Worm (Caenorhabditis elegans): ENCODE results near the gene F48F5.8.
A peak's percentile ranks its signal among the peaks of the same experiment; 100 is the strongest.

Gene F48F5.8

DNA sequence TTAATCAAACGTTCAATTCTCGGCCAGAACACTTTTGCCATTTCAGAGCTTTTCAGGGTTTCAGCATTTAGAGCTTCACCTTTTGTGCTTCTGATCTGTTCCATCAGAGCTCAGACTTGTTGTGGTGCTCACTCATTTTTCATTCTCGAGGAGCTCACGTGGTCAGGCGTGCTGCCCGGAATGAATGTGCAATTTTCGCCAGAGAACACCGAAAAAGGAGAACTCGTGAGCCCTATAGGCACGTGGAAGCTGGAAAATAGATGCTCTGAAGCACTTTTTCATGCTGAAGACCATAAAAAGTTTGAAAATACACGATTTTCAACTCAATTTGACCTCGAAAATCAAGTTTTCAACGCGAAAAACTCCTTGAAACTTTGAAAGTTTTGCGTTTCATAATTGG lies 5.5 kb upstream of the F48F5.8 start:
- TF ChIP-seq klf-2 (GFP tag; conservative IDR thresholded peaks at IDR 0.05) (no peak), med-1 (GFP tag; optimal IDR thresholded peaks at IDR 0.05; ENCODE audit: insufficient read depth) (no peak), ztf-29 (GFP tag; IDR thresholded peaks at IDR 0.05) (no peak), cog-1 (tag; optimal IDR thresholded peaks at IDR 0.05) (no peak), ref-1 (GFP tag; conservative IDR thresholded peaks at IDR 0.05) (no peak), flt-1 (GFP tag; IDR thresholded peaks at IDR 0.05) (no peak), T22C8.4 (GFP tag; IDR thresholded peaks at IDR 0.05) (no peak), tab-1 (GFP tag; IDR thresholded peaks at IDR 0.05) (no peak), ztf-23 (GFP tag; IDR thresholded peaks at IDR 0.05) (no peak)

DNA sequence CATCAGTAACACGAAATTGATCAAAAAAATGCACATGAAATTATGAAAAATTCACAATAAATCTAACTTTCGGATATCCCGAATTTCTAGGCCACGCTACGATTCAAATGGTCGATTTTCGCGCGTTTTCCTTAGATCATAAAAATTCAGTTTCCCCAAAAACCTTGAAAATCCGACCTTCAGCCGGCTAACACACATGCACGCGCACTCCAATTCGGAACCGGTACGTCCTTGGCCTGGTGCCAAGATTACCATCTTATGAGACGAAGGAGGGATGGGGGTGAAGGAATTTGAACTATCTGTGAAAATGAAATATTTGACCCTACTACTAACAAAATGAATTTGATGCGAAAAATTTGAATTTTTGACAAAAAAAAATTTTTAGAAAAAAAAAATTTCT lies 2.4 kb upstream of the F48F5.8 start:
- TF ChIP-seq med-1 (GFP tag; optimal IDR thresholded peaks at IDR 0.05; ENCODE audit: insufficient read depth) (no peak), ztf-29 (GFP tag; IDR thresholded peaks at IDR 0.05) (no peak), ztf-23 (GFP tag; IDR thresholded peaks at IDR 0.05) (no peak), tab-1 (GFP tag; IDR thresholded peaks at IDR 0.05) (no peak), klf-2 (GFP tag; conservative IDR thresholded peaks at IDR 0.05) (no peak), ref-1 (GFP tag; conservative IDR thresholded peaks at IDR 0.05) (no peak), cog-1 (tag; optimal IDR thresholded peaks at IDR 0.05) (no peak), T22C8.4 (GFP tag; IDR thresholded peaks at IDR 0.05) (no peak), flt-1 (GFP tag; IDR thresholded peaks at IDR 0.05) (no peak)

ce11 chrV:20423428-20423827 lies 1.7 kb upstream of the F48F5.8 start:
- no peak for TF ChIP-seq klf-2 (GFP tag; conservative IDR thresholded peaks at IDR 0.05)
- TF ChIP-seq T22C8.4 (GFP tag; IDR thresholded peaks at IDR 0.05): no peak
- no peak for TF ChIP-seq ztf-23 (GFP tag; IDR thresholded peaks at IDR 0.05)
- no peak for TF ChIP-seq med-1 (GFP tag; optimal IDR thresholded peaks at IDR 0.05; ENCODE audit: insufficient read depth)
- no peak for TF ChIP-seq ztf-29 (GFP tag; IDR thresholded peaks at IDR 0.05)
- TF ChIP-seq flt-1 (GFP tag; IDR thresholded peaks at IDR 0.05): no peak
- no peak for TF ChIP-seq tab-1 (GFP tag; IDR thresholded peaks at IDR 0.05)
- TF ChIP-seq ref-1 (GFP tag; conservative IDR thresholded peaks at IDR 0.05): no peak

- TF ChIP-seq cog-1 (tag; optimal IDR thresholded peaks at IDR 0.05) (peak; percentile 94), T22C8.4 (GFP tag; IDR thresholded peaks at IDR 0.05) (no peak), flt-1 (GFP tag; IDR thresholded peaks at IDR 0.05) (peak; percentile 45; the same call in 1 of the 2 replicates), klf-2 (GFP tag; conservative IDR thresholded peaks at IDR 0.05) (no peak), ztf-29 (GFP tag; IDR thresholded peaks at IDR 0.05) (no peak), ztf-23 (GFP tag; IDR thresholded peaks at IDR 0.05) (0 out of 2 replicates have a peak, but pooled peaks have one; percentile 36), med-1 (GFP tag; optimal IDR thresholded peaks at IDR 0.05; ENCODE audit: insufficient read depth) (no peak), ref-1 (GFP tag; conservative IDR thresholded peaks at IDR 0.05) (no peak), tab-1 (GFP tag; IDR thresholded peaks at IDR 0.05) (no peak)
Measured at ce11 chrV:20424229-20425182, 636 bp upstream of the F48F5.8 start.

- TF ChIP-seq tab-1 (GFP tag; IDR thresholded peaks at IDR 0.05): 0 out of 2 replicates have a peak, but pooled peaks have one; percentile 37
Measured at ce11 chrV:20431390-20431789, 6.2 kb downstream of the F48F5.8 start.

- TF ChIP-seq tab-1 (GFP tag; IDR thresholded peaks at IDR 0.05) (no peak), klf-2 (GFP tag; conservative IDR thresholded peaks at IDR 0.05) (no peak), ref-1 (GFP tag; conservative IDR thresholded peaks at IDR 0.05) (no peak), ztf-23 (GFP tag; IDR thresholded peaks at IDR 0.05) (no peak), T22C8.4 (GFP tag; IDR thresholded peaks at IDR 0.05) (no peak)
Measured at ce11 chrV:20445898-20446297, 20.8 kb downstream of the F48F5.8 start.

ce11 chrV:20451793-20452192 lies 26.7 kb downstream of the F48F5.8 start:
- TF ChIP-seq ztf-23 (GFP tag; IDR thresholded peaks at IDR 0.05): no peak
- no peak for TF ChIP-seq med-1 (GFP tag; optimal IDR thresholded peaks at IDR 0.05; ENCODE audit: insufficient read depth)
- TF ChIP-seq ztf-29 (GFP tag; IDR thresholded peaks at IDR 0.05): no peak

- TF ChIP-seq ref-1 (GFP tag; conservative IDR thresholded peaks at IDR 0.05) (no peak), ztf-29 (GFP tag; IDR thresholded peaks at IDR 0.05) (no peak), cog-1 (tag; optimal IDR thresholded peaks at IDR 0.05) (no peak), flt-1 (GFP tag; IDR thresholded peaks at IDR 0.05) (no peak), T22C8.4 (GFP tag; IDR thresholded peaks at IDR 0.05) (no peak), tab-1 (GFP tag; IDR thresholded peaks at IDR 0.05) (no peak), klf-2 (GFP tag; conservative IDR thresholded peaks at IDR 0.05) (no peak), ztf-23 (GFP tag; IDR thresholded peaks at IDR 0.05) (no peak), med-1 (GFP tag; optimal IDR thresholded peaks at IDR 0.05; ENCODE audit: insufficient read depth) (no peak)
Measured at ce11 chrV:20453084-20453483, 27.9 kb downstream of the F48F5.8 start, which contains the start of gene F48F5.6. TSS of gene F48F5.6 (minus strand) at chrV:20453184.

DNA sequence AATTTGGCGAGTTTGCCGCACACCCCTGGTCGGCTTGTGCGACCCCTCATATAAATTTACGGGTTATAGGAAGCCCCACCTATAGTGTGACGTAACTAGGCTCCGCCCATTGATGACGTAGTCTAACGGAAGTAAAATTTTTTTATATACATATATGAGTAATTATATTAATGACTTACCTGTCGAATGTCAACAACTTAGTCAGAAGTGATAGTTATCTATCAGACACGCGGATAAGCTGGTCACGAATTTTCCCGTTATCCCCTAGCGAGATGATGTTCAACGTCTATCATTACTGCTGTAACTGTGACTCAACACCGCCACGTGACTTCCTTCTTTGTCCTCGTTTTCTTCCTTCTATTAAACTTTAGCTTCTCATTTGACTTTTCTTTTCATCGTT lies 28.7 kb downstream of the F48F5.8 start, which contains the start of gene srd-70:
TSS of gene srd-70 (plus strand) at position 301 of the 400 bp plus-strand sequence.
- no peak for TF ChIP-seq T22C8.4 (GFP tag; IDR thresholded peaks at IDR 0.05)
- no peak for TF ChIP-seq med-1 (GFP tag; optimal IDR thresholded peaks at IDR 0.05; ENCODE audit: insufficient read depth)
- no peak for TF ChIP-seq flt-1 (GFP tag; IDR thresholded peaks at IDR 0.05)
- no peak for TF ChIP-seq tab-1 (GFP tag; IDR thresholded peaks at IDR 0.05)
- no peak for TF ChIP-seq ztf-23 (GFP tag; IDR thresholded peaks at IDR 0.05)
- TF ChIP-seq klf-2 (GFP tag; conservative IDR thresholded peaks at IDR 0.05): no peak
- no peak for TF ChIP-seq ztf-29 (GFP tag; IDR thresholded peaks at IDR 0.05)
- TF ChIP-seq cog-1 (tag; optimal IDR thresholded peaks at IDR 0.05): no peak
- no peak for TF ChIP-seq ref-1 (GFP tag; conservative IDR thresholded peaks at IDR 0.05)

DNA sequence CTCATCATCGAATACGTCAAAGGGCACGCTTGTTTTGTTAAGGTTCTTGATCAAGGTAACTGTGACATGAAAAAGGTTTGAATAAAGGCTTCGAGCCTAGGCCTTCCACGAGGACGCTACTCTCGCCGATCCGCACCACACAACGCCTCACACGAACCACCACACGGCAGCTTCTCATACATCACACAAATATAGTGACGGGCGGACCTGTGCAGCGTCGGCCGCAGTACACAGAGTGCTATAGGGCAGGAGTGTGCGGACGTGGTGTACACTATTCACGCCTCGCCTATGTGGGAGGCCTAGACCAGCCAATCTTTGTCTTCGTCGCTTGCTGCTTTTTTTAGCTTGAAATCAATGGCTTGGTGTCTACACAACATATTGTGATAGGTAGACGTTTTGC lies 30.5 kb downstream of the F48F5.8 start:
- TF ChIP-seq flt-1 (GFP tag; IDR thresholded peaks at IDR 0.05): no peak
- no peak for TF ChIP-seq T22C8.4 (GFP tag; IDR thresholded peaks at IDR 0.05)
- TF ChIP-seq ztf-23 (GFP tag; IDR thresholded peaks at IDR 0.05): no peak
- no peak for TF ChIP-seq klf-2 (GFP tag; conservative IDR thresholded peaks at IDR 0.05)
- TF ChIP-seq ref-1 (GFP tag; conservative IDR thresholded peaks at IDR 0.05): no peak

All from whole organism, midembryonic.